Fruit fly (Drosophila melanogaster) whole organism, embryonic: Measurements from ENCODE around the gene mrva.
A peak's percentile ranks its signal among the peaks of the same experiment; 100 is the strongest.

Experiments
- Aef1 ChIP-seq: fragments of 200-800 bp; sonication (Bioruptor generic); IDR thresholded peaks from 3 replicates; pipeline ENCODE4 v1.3.6; 2022; ENCODE audit warnings: missing biosample characterization, missing genetic modification characterization
- Asciz ChIP-seq: fragments of 200-800 bp; sonication (Bioruptor generic); optimal IDR thresholded peaks from 2 replicates; lab custom pipeline; 2017; ENCODE audit warnings: missing biosample characterization, mild to moderate bottlenecking, missing genetic modification characterization, missing genetic modification reagents
- BEAF-32 ChIP-seq: fragments of 200-800 bp; sonication (Bioruptor generic); optimal IDR thresholded peaks from 3 replicates; lab custom pipeline; 2017; ENCODE audit warnings: missing biosample characterization, missing genetic modification characterization, mild to moderate bottlenecking, moderate library complexity, missing genetic modification reagents
- Blimp-1 ChIP-seq: fragments of 200-800 bp; sonication (Bioruptor generic); optimal IDR thresholded peaks from 3 replicates; lab custom pipeline; 2018; ENCODE audit warnings: missing biosample characterization, missing genetic modification characterization, mild to moderate bottlenecking, moderate library complexity, missing genetic modification reagents
- CG1024 ChIP-seq: fragments of 200-800 bp; sonication (Bioruptor generic); IDR thresholded peaks from 2 replicates; pipeline ENCODE4 v1.3.6; 2022; ENCODE audit warnings: missing biosample characterization, missing genetic modification characterization
- CG10274 ChIP-seq: fragments of 200-800 bp; sonication (Bioruptor generic); optimal IDR thresholded peaks from 3 replicates; lab custom pipeline; 2017; ENCODE audit warnings: missing biosample characterization, mild to moderate bottlenecking, missing genetic modification characterization
- CG11093 ChIP-seq: fragments of 200-800 bp; sonication (Bioruptor generic); IDR thresholded peaks from 3 replicates; pipeline ENCODE4 v1.3.6; 2022; ENCODE audit warnings: missing biosample characterization, missing genetic modification characterization
- CG11560 ChIP-seq: fragments of 200-800 bp; sonication (Bioruptor generic); IDR thresholded peaks from 3 replicates; pipeline ENCODE4 v1.3.6; 2022; ENCODE audit warnings: missing biosample characterization, missing genetic modification characterization
- CG12299 ChIP-seq: fragments of 200-800 bp; sonication (Bioruptor generic); optimal IDR thresholded peaks from 2 replicates; lab custom pipeline; 2018; ENCODE audit warnings: missing biosample characterization, mild to moderate bottlenecking, missing genetic modification characterization
- CG13894 ChIP-seq: fragments of 200-800 bp; sonication (Bioruptor generic); optimal IDR thresholded peaks from 3 replicates; lab custom pipeline; 2018; ENCODE audit warnings: missing biosample characterization, mild to moderate bottlenecking, missing genetic modification characterization, moderate library complexity
- CG14667 ChIP-seq: fragments of 200-800 bp; sonication (Bioruptor generic); IDR thresholded peaks from 2 replicates; pipeline ENCODE4 v1.3.6; 2022; ENCODE audit warnings: missing biosample characterization, missing genetic modification characterization
- CG15696 ChIP-seq: fragments of 200-800 bp; sonication (Bioruptor generic); optimal IDR thresholded peaks from 2 replicates; lab custom pipeline; 2019; ENCODE audit warnings: missing biosample characterization, mild to moderate bottlenecking, missing genetic modification characterization, moderate library complexity
- CG1603 ChIP-seq: fragments of 200-800 bp; sonication (Bioruptor generic); optimal IDR thresholded peaks from 2 replicates; lab custom pipeline; 2019; ENCODE audit warnings: missing biosample characterization, mild to moderate bottlenecking, missing genetic modification characterization, moderate library complexity
- CG1647 ChIP-seq: fragments of 200-800 bp; sonication (Bioruptor generic); optimal IDR thresholded peaks from 3 replicates; lab custom pipeline; 2016; ENCODE audit warnings: missing biosample characterization, missing genetic modification characterization
- CG18011 ChIP-seq: fragments of 200-800 bp; sonication (Bioruptor generic); optimal IDR thresholded peaks from 2 replicates; lab custom pipeline; 2017; ENCODE audit warnings: missing biosample characterization, missing genetic modification characterization, mild to moderate bottlenecking, moderate library complexity, missing genotype
- CG2202 ChIP-seq: fragments of 200-800 bp; sonication (Bioruptor generic); optimal IDR thresholded peaks from 2 replicates; lab custom pipeline; 2018; ENCODE audit warnings: missing biosample characterization, mild to moderate bottlenecking, missing genetic modification characterization
- CG30431 ChIP-seq: fragments of 200-800 bp; sonication (Bioruptor generic); optimal IDR thresholded peaks from 2 replicates; lab custom pipeline; 2017; ENCODE audit warnings: missing biosample characterization, missing genetic modification characterization
- CG3407 ChIP-seq: fragments of 200-800 bp; sonication (Bioruptor generic); optimal IDR thresholded peaks from 2 replicates; lab custom pipeline; 2018; ENCODE audit warnings: missing biosample characterization, mild to moderate bottlenecking, missing genetic modification characterization
- CG4404 ChIP-seq: fragments of 200-800 bp; sonication (Bioruptor generic); IDR thresholded peaks from 2 replicates; pipeline ENCODE4 v1.3.6; 2022; ENCODE audit warnings: missing biosample characterization, missing genetic modification characterization
- CG7987 ChIP-seq: fragments of 200-800 bp; sonication (Bioruptor generic); optimal IDR thresholded peaks from 2 replicates; lab custom pipeline; 2018; ENCODE audit warnings: missing biosample characterization, mild to moderate bottlenecking, missing genetic modification characterization, moderate library complexity
- CG8924 ChIP-seq: fragments of 200-800 bp; optimal IDR thresholded peaks from 3 replicates; lab custom pipeline; 2019; ENCODE audit warnings: missing biosample characterization, mild to moderate bottlenecking, missing genetic modification characterization, moderate library complexity
- CG8944 ChIP-seq: fragments of 200-800 bp; sonication (Bioruptor generic); optimal IDR thresholded peaks from 3 replicates; lab custom pipeline; 2016; ENCODE audit warnings: missing biosample characterization, missing genetic modification characterization
- CG9437 ChIP-seq: fragments of 200-800 bp; sonication (Bioruptor generic); optimal IDR thresholded peaks from 2 replicates; lab custom pipeline; 2018; ENCODE audit warnings: missing biosample characterization, mild to moderate bottlenecking, missing genetic modification characterization
- CG9797 ChIP-seq: fragments of 200-800 bp; sonication (Bioruptor generic); optimal IDR thresholded peaks from 3 replicates; lab custom pipeline; 2018; ENCODE audit warnings: missing biosample characterization, mild to moderate bottlenecking, missing genetic modification characterization
- Dad ChIP-seq: fragments of 200-800 bp; sonication (Bioruptor generic); optimal IDR thresholded peaks from 3 replicates; lab custom pipeline; 2016; ENCODE audit warnings: missing biosample characterization, missing genetic modification characterization
- Dll ChIP-seq: fragments of 200-800 bp; sonication (Bioruptor generic); IDR thresholded peaks from 4 replicates; pipeline ENCODE4 v1.3.6; 2022; ENCODE audit warnings: missing biosample characterization, missing genetic modification characterization; ENCODE audit not compliant: partially characterized antibody
- Elba2 ChIP-seq: fragments of 200-800 bp; sonication (Bioruptor generic); optimal IDR thresholded peaks from 3 replicates; lab custom pipeline; 2016; ENCODE audit warnings: missing biosample characterization, missing genetic modification characterization
- Fer2 ChIP-seq: fragments of 200-800 bp; sonication (Bioruptor generic); optimal IDR thresholded peaks from 2 replicates; lab custom pipeline; 2018; ENCODE audit warnings: missing biosample characterization, mild to moderate bottlenecking, missing genetic modification characterization, moderate library complexity
- HLH3B ChIP-seq: fragments of 200-800 bp; sonication (Bioruptor generic); IDR thresholded peaks from 2 replicates; pipeline ENCODE4 v1.3.6; 2022; ENCODE audit warnings: missing biosample characterization, missing genetic modification characterization
- Hmr ChIP-seq: fragments of 200-800 bp; sonication (Bioruptor generic); optimal IDR thresholded peaks from 3 replicates; lab custom pipeline; 2017; ENCODE audit warnings: mild to moderate bottlenecking, missing biosample characterization, missing genetic modification reagents, missing genetic modification characterization
- Optix ChIP-seq: fragments of 200-800 bp; sonication (Bioruptor generic); IDR thresholded peaks from 3 replicates; pipeline ENCODE4 v1.3.6; 2022; ENCODE audit warnings: missing biosample characterization, missing genetic modification characterization
- Side ChIP-seq: fragments of 200-800 bp; sonication (Bioruptor generic); optimal IDR thresholded peaks from 2 replicates; lab custom pipeline; 2016; ENCODE audit warnings: missing biosample characterization, missing genetic modification characterization
- Sry-δ ChIP-seq: fragments of 200-800 bp; sonication (Bioruptor generic); optimal IDR thresholded peaks from 2 replicates; lab custom pipeline; 2016; ENCODE audit warnings: missing biosample characterization, missing genetic modification characterization
- ash1 ChIP-seq: fragments of 200-800 bp; sonication (Bioruptor generic); optimal IDR thresholded peaks from 2 replicates; lab custom pipeline; 2018; ENCODE audit warnings: missing biosample characterization, mild to moderate bottlenecking, missing genetic modification characterization
- az2 ChIP-seq: fragments of 200-800 bp; sonication (Bioruptor generic); optimal IDR thresholded peaks from 3 replicates; lab custom pipeline; 2016; ENCODE audit warnings: missing biosample characterization, missing genetic modification characterization
- bab2 ChIP-seq: fragments of 200-800 bp; sonication (Bioruptor generic); optimal IDR thresholded peaks from 2 replicates; lab custom pipeline; 2016; ENCODE audit warnings: missing biosample characterization, missing genetic modification characterization
- bcd ChIP-seq: fragments of 200-800 bp; sonication (Bioruptor generic); optimal IDR thresholded peaks from 2 replicates; lab custom pipeline; 2017; ENCODE audit warnings: missing biosample characterization, mild to moderate bottlenecking, missing genetic modification characterization
- bsh ChIP-seq, 2 experiments: fragments of 200-800 bp; sonication (Bioruptor generic); optimal IDR thresholded peaks; 2 replicates each; lab custom pipeline; 2017 to 2018; ENCODE audit warnings: mild to moderate bottlenecking in 2 of 2, missing biosample characterization in 2 of 2, missing genetic modification characterization in 2 of 2, moderate library complexity in 1 of 2
- ci ChIP-seq: fragments of 200-800 bp; sonication (Bioruptor generic); IDR thresholded peaks from 3 replicates; pipeline ENCODE4 v1.3.6; 2022; ENCODE audit warnings: missing biosample characterization, missing genetic modification characterization
- exex ChIP-seq: fragments of 200-800 bp; sonication (Bioruptor generic); optimal IDR thresholded peaks from 4 replicates; lab custom pipeline; 2018; ENCODE audit warnings: missing biosample characterization, mild to moderate bottlenecking, missing genetic modification characterization, moderate library complexity
- knrl ChIP-seq: fragments of 200-800 bp; sonication (Bioruptor generic); IDR thresholded peaks from 3 replicates; pipeline ENCODE4 v1.3.6; 2022; ENCODE audit warnings: missing biosample characterization, missing genetic modification characterization; ENCODE audit not compliant: partially characterized antibody
- lilli ChIP-seq: fragments of 200-800 bp; sonication (Bioruptor generic); optimal IDR thresholded peaks from 3 replicates; lab custom pipeline; 2016; ENCODE audit warnings: missing biosample characterization, missing genetic modification characterization
- lola ChIP-seq, 3 experiments: fragments of >200 bp in 2 of 3; fragments of 200-800 bp in 1 of 3; sonication (Bioruptor generic) in 1 of 3; optimal IDR thresholded peaks; 2 replicates each; lab custom pipeline; 2017 to 2019; ENCODE audit warnings: missing biosample characterization in 3 of 3, missing genetic modification characterization in 3 of 3, mild to moderate bottlenecking in 1 of 3, moderate library complexity in 1 of 3
- lov ChIP-seq, 2 experiments: fragments of 200-800 bp in 1 of 2; fragments of >200 bp in 1 of 2; sonication (Bioruptor generic) in 1 of 2; IDR thresholded peaks in 1 of 2; optimal IDR thresholded peaks in 1 of 2; 2 replicates in 1 of 2; 3 replicates in 1 of 2; pipeline versions ENCODE4 v1.3.6 to Lab custom; 2017 to 2022; ENCODE audit warnings: missing biosample characterization in 1 of 2, missing genetic modification characterization in 1 of 2
- sim ChIP-seq: fragments of 200-800 bp; sonication (Bioruptor generic); IDR thresholded peaks from 2 replicates; pipeline ENCODE4 v1.3.6; 2022; ENCODE audit warnings: missing biosample characterization, missing genetic modification characterization
- stwl ChIP-seq: fragments of 200-800 bp; sonication (Bioruptor generic); optimal IDR thresholded peaks from 3 replicates; lab custom pipeline; 2018; ENCODE audit warnings: missing biosample characterization, mild to moderate bottlenecking, missing genetic modification characterization, moderate library complexity
- tin ChIP-seq: fragments of 200-800 bp; sonication (Bioruptor generic); optimal IDR thresholded peaks from 3 replicates; lab custom pipeline; 2016; ENCODE audit warnings: missing biosample characterization, missing genetic modification characterization
- trem ChIP-seq: fragments of 200-800 bp; optimal IDR thresholded peaks from 3 replicates; lab custom pipeline; 2019; ENCODE audit warnings: missing biosample characterization, mild to moderate bottlenecking, missing genetic modification characterization, moderate library complexity
- unpg ChIP-seq: fragments of 200-800 bp; sonication (Bioruptor generic); optimal IDR thresholded peaks from 3 replicates; lab custom pipeline; 2018; ENCODE audit warnings: missing biosample characterization, mild to moderate bottlenecking, missing genetic modification characterization, moderate library complexity

Gene mrva

dm6 chr3L:7323348-7323747, 5.3 kb downstream of the mrva start, which contains the start of the genes RhoGEF4 and Rint1 (continued):
- TF ChIP-seq tin (GFP tag; lab: Kevin White, UChicago): peak; percentile 80
- TF ChIP-seq CG18011: peak; percentile 44
- no peak for TF ChIP-seq sim (GFP tag; lab: Robert Waterston, UW)
- no peak for TF ChIP-seq Asciz
- peak; percentile 52 for TF ChIP-seq Blimp-1 (GFP tag; lab: Kevin White, UChicago)
- peak; percentile 65 for TF ChIP-seq CG8924
- TF ChIP-seq Optix (GFP tag; lab: Robert Waterston, UW): peak; percentile 73; the same call in 2 of the 3 replicates
- TF ChIP-seq CG3407: peak; percentile 10
- TF ChIP-seq unpg: peak; percentile 67
- TF ChIP-seq lov (optimal IDR thresholded peaks at IDR 0.05; lab: Kevin White, UChicago): no peak
- TF ChIP-seq lov (GFP tag; IDR thresholded peaks at IDR 0.05; lab: Robert Waterston, UW): peak; percentile 39; the same call in 1 of the 3 replicates
- TF ChIP-seq CG9437 (GFP tag; lab: Kevin White, UChicago): peak; percentile 27
- no peak for TF ChIP-seq Dll (GFP tag; lab: Robert Waterston, UW)
- peak; percentile 78 for TF ChIP-seq az2 (GFP tag; lab: Kevin White, UChicago)
- TF ChIP-seq trem (tag; lab: Kevin White, UChicago): peak; percentile 82
- TF ChIP-seq CG2202 (tag; lab: Kevin White, UChicago): peak; percentile 30
- TF ChIP-seq CG10274 (GFP tag; lab: Kevin White, UChicago): no peak
- peak; percentile 54 for TF ChIP-seq bcd (GFP tag; lab: Kevin White, UChicago)
- peak in 1 of 2 experiments; percentile 72 for TF ChIP-seq bsh (GFP tag; optimal IDR thresholded peaks at IDR 0.05; lab: Kevin White, UChicago)
- TF ChIP-seq exex (tag; lab: Kevin White, UChicago): no peak
- TF ChIP-seq CG15696 (tag; lab: Kevin White, UChicago): peak; percentile 60
- peak; percentile 15 for TF ChIP-seq Fer2 (tag; lab: Kevin White, UChicago)
- no peak for TF ChIP-seq CG1603 (tag; lab: Kevin White, UChicago)
- TF ChIP-seq CG12299 (tag; lab: Kevin White, UChicago): no peak
- peak; percentile 82 for TF ChIP-seq Aef1 (GFP tag; lab: Robert Waterston, UW)
- TF ChIP-seq CG8944 (GFP tag; lab: Kevin White, UChicago): peak; percentile 39
- peak; percentile 99 for TF ChIP-seq CG9797 (GFP tag; lab: Kevin White, UChicago)
- TF ChIP-seq BEAF-32 (GFP tag; lab: Kevin White, UChicago): peak; percentile 45
- peak; percentile 52; the same call in 1 of the 2 replicates for TF ChIP-seq HLH3B (GFP tag; lab: Robert Waterston, UW)
- peak; percentile 89 for TF ChIP-seq stwl (tag; lab: Kevin White, UChicago)
- TF ChIP-seq Elba2 (GFP tag; lab: Kevin White, UChicago): peak; percentile 70
- TF ChIP-seq CG30431 (GFP tag; lab: Kevin White, UChicago): peak; percentile 61
- peak; percentile 70; the same call in 2 of the 3 replicates for TF ChIP-seq ci (GFP tag; lab: Robert Waterston, UW)
- peak; percentile 76; the same call in 2 of the 3 replicates for TF ChIP-seq CG11093 (GFP tag; lab: Robert Waterston, UW)
- peak; percentile 37 for TF ChIP-seq CG1647 (GFP tag; lab: Kevin White, UChicago)
- TF ChIP-seq ash1 (GFP tag; lab: Kevin White, UChicago): no peak
- TF ChIP-seq CG13894: no peak
- 0 out of 3 replicates have a peak, but pooled peaks have one; percentile 44 for TF ChIP-seq CG11560 (tag; lab: Robert Waterston, UW)
- TF ChIP-seq Dad (GFP tag; lab: Kevin White, UChicago): peak; percentile 31
- peak; percentile 18 for TF ChIP-seq Sry-δ (GFP tag; lab: Kevin White, UChicago)
- TF ChIP-seq CG14667 (GFP tag; lab: Robert Waterston, UW): peak; percentile 56
- peak; percentile 68 for TF ChIP-seq CG4404 (GFP tag; lab: Robert Waterston, UW)
- peak in 1 of 3 experiments; percentile 70 for TF ChIP-seq lola (GFP tag; optimal IDR thresholded peaks at IDR 0.05; lab: Kevin White, UChicago)
- peak; percentile 82 for TF ChIP-seq lilli
- peak; percentile 55 for TF ChIP-seq CG1024 (GFP tag; lab: Robert Waterston, UW)
- TF ChIP-seq bab2 (GFP tag; lab: Kevin White, UChicago): peak; percentile 56
- TF ChIP-seq CG7987 (GFP tag; lab: Kevin White, UChicago): peak; percentile 13
- peak; percentile 61 for TF ChIP-seq Hmr
- TF ChIP-seq Side (GFP tag; lab: Kevin White, UChicago): no peak
- peak; percentile 38; the same call in 1 of the 3 replicates for TF ChIP-seq knrl (GFP tag; lab: Robert Waterston, UW)
